Fruit fly (Drosophila melanogaster) whole organism, prepupa: ENCODE results near the gene CG4239.
A peak's percentile ranks its signal among the peaks of the same experiment; 100 is the strongest.

Experiments
- Blimp-1 ChIP-seq: fragments of 200-800 bp; sonication (Bioruptor generic); optimal IDR thresholded peaks from 3 replicates; lab custom pipeline; 2017; ENCODE audit warnings: missing biosample characterization, missing genetic modification characterization, mild to moderate bottlenecking, moderate library complexity, missing genetic modification reagents
- CG10669 ChIP-seq: fragments of 200-800 bp; sonication (Bioruptor generic); optimal IDR thresholded peaks from 3 replicates; lab custom pipeline; 2018; ENCODE audit warnings: missing biosample characterization, mild to moderate bottlenecking, missing genetic modification characterization, moderate library complexity
- CG16779 ChIP-seq: fragments of 200-800 bp; sonication (Bioruptor generic); optimal IDR thresholded peaks from 3 replicates; lab custom pipeline; 2017; ENCODE audit warnings: missing biosample characterization, mild to moderate bottlenecking, missing genetic modification characterization
- CG34406 ChIP-seq: fragments of 200-800 bp; sonication (Bioruptor generic); optimal IDR thresholded peaks from 3 replicates; lab custom pipeline; 2016; ENCODE audit warnings: missing biosample characterization, missing genetic modification characterization
- CG4318 ChIP-seq: fragments of 200-800 bp; sonication (Bioruptor generic); optimal IDR thresholded peaks from 3 replicates; lab custom pipeline; 2017; ENCODE audit warnings: missing biosample characterization, mild to moderate bottlenecking, missing genetic modification characterization
- Eip93F ChIP-seq: fragments of 200-800 bp; sonication (Bioruptor generic); optimal IDR thresholded peaks from 2 replicates; lab custom pipeline; 2016; ENCODE audit warnings: missing biosample characterization, mild to moderate bottlenecking, missing genetic modification characterization
- Ets96B ChIP-seq: fragments of 200-800 bp; optimal IDR thresholded peaks from 2 replicates; lab custom pipeline; 2019; ENCODE audit warnings: missing biosample characterization, mild to moderate bottlenecking, missing genetic modification characterization, moderate library complexity
- achi ChIP-seq: fragments of 200-800 bp; sonication (Bioruptor generic); optimal IDR thresholded peaks from 3 replicates; lab custom pipeline; 2016; ENCODE audit warnings: missing biosample characterization, missing genetic modification characterization
- dac ChIP-seq: fragments of 200-800 bp; sonication (Bioruptor generic); optimal IDR thresholded peaks from 2 replicates; lab custom pipeline; 2017; ENCODE audit warnings: missing biosample characterization, mild to moderate bottlenecking, missing genetic modification characterization
- dsx ChIP-seq: fragments of 200-800 bp; optimal IDR thresholded peaks from 3 replicates; lab custom pipeline; 2019; ENCODE audit warnings: missing biosample characterization, mild to moderate bottlenecking, missing genetic modification characterization, moderate library complexity; ENCODE audit not compliant: poor library complexity, severe bottlenecking
- fd59A ChIP-seq: fragments of 200-800 bp; sonication (Bioruptor generic); optimal IDR thresholded peaks from 2 replicates; lab custom pipeline; 2017; ENCODE audit warnings: missing biosample characterization, mild to moderate bottlenecking, missing genetic modification characterization, missing genetic modification reagents
- fkh ChIP-seq: fragments of 200-800 bp; sonication (Bioruptor generic); optimal IDR thresholded peaks from 3 replicates; lab custom pipeline; 2017; ENCODE audit warnings: missing biosample characterization, mild to moderate bottlenecking, missing genetic modification characterization, moderate library complexity
- net ChIP-seq: fragments of 200-800 bp; sonication (Bioruptor generic); optimal IDR thresholded peaks from 3 replicates; lab custom pipeline; 2016; ENCODE audit warnings: missing biosample characterization, missing genetic modification characterization
- vri ChIP-seq: fragments of 200-800 bp; sonication (Bioruptor generic); optimal IDR thresholded peaks from 3 replicates; lab custom pipeline; 2016; ENCODE audit warnings: missing biosample characterization, mild to moderate bottlenecking, missing genetic modification characterization

DNA sequence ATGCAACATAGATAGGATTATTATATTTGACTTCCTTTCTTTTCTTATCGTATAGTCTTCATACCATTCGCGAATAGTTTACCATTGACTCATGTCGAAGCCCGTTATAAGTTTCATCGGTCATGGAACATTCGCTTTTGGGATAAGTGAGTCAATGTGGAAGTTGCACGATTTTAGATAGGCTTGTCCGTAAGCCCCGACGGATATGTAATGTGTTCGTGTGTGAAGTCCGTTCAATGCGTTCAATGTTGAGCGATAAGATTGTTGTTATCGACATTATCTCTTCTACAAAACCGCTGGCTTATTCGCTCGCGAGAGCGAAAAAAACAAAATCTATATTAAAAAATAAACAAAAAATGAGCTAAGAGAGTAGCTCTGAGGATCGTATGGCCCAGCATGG, 19.7 kb downstream of the CG4239 start, which contains the start of gene CG9981:
- TF ChIP-seq vri (peak; percentile 21), fkh (GFP tag; lab: Kevin White, UChicago) (no peak), CG16779 (tag; lab: Kevin White, UChicago) (no peak), fd59A (no peak), dsx (GFP tag; lab: Kevin White, UChicago) (no peak), CG34406 (GFP tag; lab: Kevin White, UChicago) (no peak), Eip93F (GFP tag; lab: Kevin White, UChicago) (no peak), net (GFP tag; lab: Kevin White, UChicago) (no peak), CG4318 (GFP tag; lab: Kevin White, UChicago) (no peak), dac (GFP tag; lab: Kevin White, UChicago) (no peak), achi (GFP tag; lab: Kevin White, UChicago) (no peak), Ets96B (tag; lab: Kevin White, UChicago) (no peak), CG10669 (GFP tag; lab: Kevin White, UChicago) (no peak), Blimp-1 (no peak)
